Worm (Caenorhabditis elegans): ENCODE measurements around the gene F42G4.7.

The F42G4.7 gene

DNA sequence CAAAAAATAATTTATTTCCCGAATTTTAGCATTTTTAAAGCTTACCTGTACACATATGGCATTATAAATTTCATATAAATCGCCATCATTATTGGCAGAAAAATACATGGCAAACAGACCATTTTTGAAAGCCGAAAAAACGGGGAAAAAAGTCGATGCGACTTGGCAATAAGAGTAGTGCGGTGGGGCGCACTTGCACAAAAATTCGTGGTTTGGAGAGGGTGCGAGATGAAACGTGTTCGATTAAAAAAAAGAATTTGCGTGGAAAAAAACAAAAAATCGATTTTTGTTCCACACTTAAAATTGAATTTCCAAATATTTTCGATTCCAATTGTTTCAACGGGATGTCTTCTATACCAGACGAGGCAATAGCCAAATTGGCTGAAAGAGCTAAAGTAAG is 10.4 kb downstream of the F42G4.7 start, which contains the start of gene F18A11.3 (continued):
- TF ChIP-seq dpl-1 (GFP tag; optimal IDR thresholded peaks at IDR 0.05) (peak; percentile 8), aha-1 (tag) (peak; percentile 26)

DNA sequence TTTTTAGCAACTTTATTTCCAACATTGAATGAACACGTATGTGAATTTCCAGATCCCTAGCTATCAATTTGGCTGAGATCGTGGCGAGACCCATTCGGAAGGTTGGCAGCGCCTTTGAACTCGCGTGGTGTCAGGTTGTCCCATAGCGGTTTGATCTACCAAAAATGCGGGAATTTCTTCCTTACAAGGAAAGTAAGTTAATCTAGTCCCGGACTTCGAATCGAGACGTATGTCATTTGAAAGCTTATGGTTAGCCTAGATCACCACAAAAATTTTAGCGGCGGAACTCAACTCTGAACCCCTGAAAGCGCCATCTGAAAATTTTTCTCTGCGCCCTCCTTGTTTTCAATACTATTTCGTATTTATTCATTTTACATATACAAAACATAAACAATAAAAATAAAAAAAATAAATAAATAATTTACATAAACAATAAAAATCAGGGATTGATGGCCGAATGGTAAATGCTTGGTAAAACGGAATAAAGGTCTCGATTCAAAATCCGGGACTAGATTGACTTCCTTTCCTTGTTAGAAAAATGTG is 15.4 kb downstream of the F42G4.7 start, which contains the start of gene F18A11.2:
Gene F18A11.2 (plus strand): TSS at position 51 of the 543 bp plus-strand sequence.
- TF ChIP-seq aha-1 (tag): peak; percentile 61

DNA sequence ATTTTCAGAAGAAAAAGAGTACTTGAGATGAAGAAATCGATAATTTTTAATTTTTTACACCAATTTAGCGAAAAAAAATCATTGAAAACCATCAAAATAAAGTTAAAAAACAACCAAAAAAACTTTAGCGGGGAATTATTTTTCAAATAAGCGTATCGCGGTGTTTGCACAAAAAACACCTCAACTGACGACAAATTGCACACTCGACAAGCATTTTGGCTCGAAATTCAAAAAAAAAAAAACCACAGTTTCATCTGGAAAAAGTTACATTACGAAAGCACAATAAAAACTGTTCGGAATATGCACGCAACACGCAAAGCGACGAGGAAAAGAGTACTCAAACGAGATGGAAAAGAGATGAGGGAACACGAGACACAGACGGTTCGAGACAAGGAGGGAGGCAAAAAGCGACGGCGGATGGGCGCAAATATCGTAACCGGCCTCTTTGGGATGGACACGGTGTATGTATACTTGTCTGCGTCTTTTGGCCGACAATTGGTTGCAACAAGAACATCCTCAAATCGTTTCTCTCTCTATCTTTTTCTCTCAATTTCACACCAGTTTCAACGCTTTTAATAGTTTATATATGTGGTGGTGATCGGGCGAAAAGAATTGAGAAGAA is 16.4 kb downstream of the F42G4.7 start:
- TF ChIP-seq rbr-2 (tag; optimal IDR thresholded peaks at IDR 0.05) (peak; percentile 55), nhr-25 (tag; optimal IDR thresholded peaks at IDR 0.05; ENCODE audit: borderline replicate concordance, insufficient read depth) (peak; percentile 82), dpl-1 (GFP tag; optimal IDR thresholded peaks at IDR 0.05) (peak; percentile 40), D1046.2 (GFP tag; IDR thresholded peaks at IDR 0.05) (no peak), nhr-41 (GFP tag; IDR thresholded peaks at IDR 0.05) (no peak), nhr-77 (tag; optimal IDR thresholded peaks at IDR 0.05) (peak; percentile 57), lsy-2 (tag; optimal IDR thresholded peaks at IDR 0.05) (peak in 1 of 2 experiments; percentile 61), lin-38 (GFP tag; IDR thresholded peaks at IDR 0.05) (peak; percentile 27; the same call in 1 of the 2 replicates), unc-62 (GFP tag; optimal IDR thresholded peaks at IDR 0.05 in 1 of 2) (peak in 1 of 2 experiments; percentile 21), unc-62 (tag; optimal IDR thresholded peaks at IDR 0.05) (no peak), mep-1 (tag; optimal IDR thresholded peaks at IDR 0.05) (peak; percentile 75), aha-1 (tag) (peak; percentile 16), daf-19 (GFP tag; conservative IDR thresholded peaks at IDR 0.05) (no peak), hlh-11 (tag; optimal IDR thresholded peaks at IDR 0.05) (peak; percentile 75), mes-2 (tag; optimal IDR thresholded peaks at IDR 0.05; ENCODE audit: poor library complexity, severe bottlenecking) (peak; percentile 29), egl-43 (GFP tag; IDR thresholded peaks at IDR 0.05) (no peak), lim-7 (GFP tag; IDR thresholded peaks at IDR 0.05) (no peak), dmd-6 (GFP tag; IDR thresholded peaks at IDR 0.05) (peak; percentile 41; the same call in 1 of the 2 replicates), hif-1 (tag; optimal IDR thresholded peaks at IDR 0.05) (peak in 1 of 2 experiments; percentile 49), nhr-48 (tag; optimal IDR thresholded peaks at IDR 0.05) (peak; percentile 69), hlh-30 (tag; optimal IDR thresholded peaks at IDR 0.05; ENCODE audit: insufficient read depth) (peak; percentile 57), hmg-1.1 (GFP tag; IDR thresholded peaks at IDR 0.05) (peak; percentile 35; the same call in 1 of the 2 replicates), nhr-28 (tag; optimal IDR thresholded peaks at IDR 0.05) (peak; percentile 66), zip-11 (GFP tag; IDR thresholded peaks at IDR 0.05) (no peak), mdl-1 (tag; optimal IDR thresholded peaks at IDR 0.05) (peak; percentile 39 to 64), dve-1 (tag; optimal IDR thresholded peaks at IDR 0.05; ENCODE audit: insufficient read depth) (peak; percentile 67), daf-16 (GFP tag; optimal IDR thresholded peaks at IDR 0.05) (no peak), daf-16 (tag; optimal IDR thresholded peaks at IDR 0.05) (peak; percentile 3), nhr-11 (tag; optimal IDR thresholded peaks at IDR 0.05) (peak; percentile 21), nhr-6 (tag; optimal IDR thresholded peaks at IDR 0.05) (peak; percentile 40), mxl-3 (GFP tag; optimal IDR thresholded peaks at IDR 0.05) (peak; percentile 83), ceh-62 (tag; optimal IDR thresholded peaks at IDR 0.05) (no peak)

ce11 chrII:13030051-13030437 is 17.0 kb downstream of the F42G4.7 start:
- TF ChIP-seq lin-15B (tag; optimal IDR thresholded peaks at IDR 0.05) (no peak), hmg-1.1 (GFP tag; IDR thresholded peaks at IDR 0.05) (no peak), T26A8.4 (GFP tag; IDR thresholded peaks at IDR 0.05) (no peak), pha-4 (GFP tag; IDR thresholded peaks at IDR 0.05) (no peak), pha-4 (tag; optimal IDR thresholded peaks at IDR 0.05) (no peak), egl-43 (GFP tag; IDR thresholded peaks at IDR 0.05) (0 out of 2 replicates have a peak, but pooled peaks have one; percentile 20), php-3 (GFP tag; IDR thresholded peaks at IDR 0.05) (no peak), Y5F2A.4 (GFP tag; optimal IDR thresholded peaks at IDR 0.05) (no peak), ceh-32 (tag; optimal IDR thresholded peaks at IDR 0.05; ENCODE audit: poor library complexity) (no peak), mes-2 (tag; optimal IDR thresholded peaks at IDR 0.05; ENCODE audit: poor library complexity, severe bottlenecking) (peak; percentile 5), set-16 (GFP tag; IDR thresholded peaks at IDR 0.05) (peak; percentile 30; the same call in 1 of the 2 replicates)
